Worm (Caenorhabditis elegans): ENCODE data around the gene nrf-5.

The nrf-5 gene

DNA sequence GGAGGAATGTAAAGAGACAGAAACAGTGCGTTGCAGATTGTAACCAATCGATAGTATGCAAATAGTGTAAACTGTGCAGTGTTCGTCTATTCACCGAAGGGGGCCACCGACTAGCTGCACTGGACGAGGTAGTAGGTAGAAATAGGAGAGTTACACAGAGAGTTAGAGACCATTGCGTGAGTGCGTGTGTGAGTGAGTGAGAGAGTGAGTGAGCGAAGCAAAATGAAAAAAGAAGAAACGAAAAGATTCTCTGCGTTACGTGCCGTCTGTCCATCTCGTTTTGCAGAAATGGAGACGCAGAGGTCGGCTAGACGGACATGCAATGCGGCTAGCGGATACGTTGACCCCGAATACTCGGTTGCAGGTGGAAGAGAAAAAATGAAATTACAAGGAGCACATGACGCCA, 19.6 kb upstream of the nrf-5 start (continued):
- TF ChIP-seq unc-62 (GFP tag; optimal IDR thresholded peaks at IDR 0.05): no peak
- TF ChIP-seq aly-2 (tag; optimal IDR thresholded peaks at IDR 0.05): no peak
- no peak for TF ChIP-seq hpl-2 (GFP tag; optimal IDR thresholded peaks at IDR 0.05)
- TF ChIP-seq zag-1 (tag; optimal IDR thresholded peaks at IDR 0.05): no peak
- TF ChIP-seq rnt-1 (tag; optimal IDR thresholded peaks at IDR 0.05): peak; percentile 63
- TF ChIP-seq mab-9 (GFP tag; IDR thresholded peaks at IDR 0.05): no peak
- TF ChIP-seq unc-98 (GFP tag; IDR thresholded peaks at IDR 0.05): no peak
- TF ChIP-seq egl-27 (tag; optimal IDR thresholded peaks at IDR 0.05): no peak
- TF ChIP-seq tbx-2 (tag; optimal IDR thresholded peaks at IDR 0.05): peak; percentile 55
- TF ChIP-seq pag-3 (tag; optimal IDR thresholded peaks at IDR 0.05; ENCODE audit: borderline replicate concordance, insufficient read depth): no peak
- TF ChIP-seq blmp-1 (tag; optimal IDR thresholded peaks at IDR 0.05): peak; percentile 64
- no peak for TF ChIP-seq sup-37 (GFP tag; optimal IDR thresholded peaks at IDR 0.05)
- no peak for TF ChIP-seq grh-1 (GFP tag; IDR thresholded peaks at IDR 0.05)
- no peak for TF ChIP-seq lin-15B (tag; optimal IDR thresholded peaks at IDR 0.05)
- no peak for TF ChIP-seq Y116A8C.19 (tag; optimal IDR thresholded peaks at IDR 0.05; ENCODE audit: borderline replicate concordance)
- TF ChIP-seq sptf-1 (tag; optimal IDR thresholded peaks at IDR 0.05): no peak
- TF ChIP-seq lin-14 (GFP tag; optimal IDR thresholded peaks at IDR 0.05): peak; percentile 93
- TF ChIP-seq mdl-1 (tag; optimal IDR thresholded peaks at IDR 0.05): peak in 1 of 2 experiments; percentile 68
- TF ChIP-seq lir-3 (tag; optimal IDR thresholded peaks at IDR 0.05; ENCODE audit: poor library complexity): no peak
- TF ChIP-seq fkh-8 (tag; optimal IDR thresholded peaks at IDR 0.05): peak; percentile 67
- peak; percentile 48 for TF ChIP-seq snpc-4 (tag; optimal IDR thresholded peaks at IDR 0.05)
- TF ChIP-seq isw-1 (GFP tag; IDR thresholded peaks at IDR 0.05): no peak
- TF ChIP-seq fkh-4 (tag; optimal IDR thresholded peaks at IDR 0.05; ENCODE audit: borderline replicate concordance): no peak
- TF ChIP-seq skn-1 (tag; optimal IDR thresholded peaks at IDR 0.05): peak; percentile 8
- no peak for TF ChIP-seq ets-5 (GFP tag; IDR thresholded peaks at IDR 0.05)
- TF ChIP-seq ceh-82 (tag; optimal IDR thresholded peaks at IDR 0.05): peak; percentile 8 to 71 (median 45)
- no peak for TF ChIP-seq pax-3 (tag; optimal IDR thresholded peaks at IDR 0.05)
- no peak for TF ChIP-seq nhr-90 (tag; optimal IDR thresholded peaks at IDR 0.05; ENCODE audit: poor library complexity)
- TF ChIP-seq lin-13 (GFP tag; optimal IDR thresholded peaks at IDR 0.05): peak; percentile 53
- TF ChIP-seq zip-4 (GFP tag; optimal IDR thresholded peaks at IDR 0.05): no peak
- no peak for TF ChIP-seq egl-13 (tag; optimal IDR thresholded peaks at IDR 0.05)
- TF ChIP-seq efl-1 (optimal IDR thresholded peaks at IDR 0.05): peak; percentile 55 to 77
- peak; percentile 14 to 93 for TF ChIP-seq efl-1 (GFP tag; optimal IDR thresholded peaks at IDR 0.05 in 1 of 2)
- peak; percentile 14 for TF ChIP-seq dsc-1 (tag; optimal IDR thresholded peaks at IDR 0.05)
- no peak for TF ChIP-seq ama-1 (optimal IDR thresholded peaks at IDR 0.05)
- TF ChIP-seq lin-39 (tag; optimal IDR thresholded peaks at IDR 0.05): no peak
- no peak for TF ChIP-seq ceh-8 (GFP tag; optimal IDR thresholded peaks at IDR 0.05)
- TF ChIP-seq elt-2 (tag; optimal IDR thresholded peaks at IDR 0.05): no peak
- no peak for TF ChIP-seq nhr-76 (tag; optimal IDR thresholded peaks at IDR 0.05)
- TF ChIP-seq ztf-4 (tag; optimal IDR thresholded peaks at IDR 0.05): no peak
- no peak for TF ChIP-seq F16B12.6 (tag; optimal IDR thresholded peaks at IDR 0.05)
- no peak for TF ChIP-seq nhr-237 (tag; optimal IDR thresholded peaks at IDR 0.05)
- peak; percentile 61 for TF ChIP-seq jun-1 (tag; optimal IDR thresholded peaks at IDR 0.05)
- TF ChIP-seq unc-86 (tag; optimal IDR thresholded peaks at IDR 0.05): peak; percentile 3
- TF ChIP-seq aha-1 (tag; optimal IDR thresholded peaks at IDR 0.05): no peak
- TF ChIP-seq ceh-88 (GFP tag; IDR thresholded peaks at IDR 0.05): no peak
- TF ChIP-seq C04F5.9 (tag; optimal IDR thresholded peaks at IDR 0.05): no peak
- no peak for TF ChIP-seq irx-1 (tag; optimal IDR thresholded peaks at IDR 0.05)
- no peak for TF ChIP-seq vab-15 (tag; optimal IDR thresholded peaks at IDR 0.05)
- TF ChIP-seq nhr-85 (tag): no peak

Measured in whole organism, L1 larva.